Fruit fly (Drosophila melanogaster) whole organism, embryonic: ENCODE measurements around the gene Cpr65Az.

ENCODE experiments used
- Blimp-1 ChIP-seq: fragments of 200-800 bp; sonication (Bioruptor generic); optimal IDR thresholded peaks from 3 replicates; lab custom pipeline; 2018; ENCODE audit warnings: missing biosample characterization, missing genetic modification characterization, mild to moderate bottlenecking, moderate library complexity, missing genetic modification reagents
- CG10147 ChIP-seq: fragments of 200-800 bp; sonication (Bioruptor generic); optimal IDR thresholded peaks from 2 replicates; lab custom pipeline; 2019; ENCODE audit warnings: missing biosample characterization, mild to moderate bottlenecking, missing genetic modification characterization, moderate library complexity
- CG11695 ChIP-seq: fragments of 200-800 bp; sonication (Bioruptor generic); IDR thresholded peaks from 3 replicates; pipeline ENCODE4 v1.3.6; 2022; ENCODE audit warnings: missing biosample characterization, missing genetic modification characterization
- CG12659 ChIP-seq: fragments of 200-800 bp; sonication (Bioruptor generic); optimal IDR thresholded peaks from 3 replicates; lab custom pipeline; 2017; ENCODE audit warnings: mild to moderate bottlenecking, missing biosample characterization, missing genetic modification reagents, missing genetic modification characterization
- CG13894 ChIP-seq: fragments of 200-800 bp; sonication (Bioruptor generic); optimal IDR thresholded peaks from 3 replicates; lab custom pipeline; 2018; ENCODE audit warnings: missing biosample characterization, mild to moderate bottlenecking, missing genetic modification characterization, moderate library complexity
- CG14441 ChIP-seq: fragments of 200-800 bp; sonication (Bioruptor generic); IDR thresholded peaks from 2 replicates; pipeline ENCODE4 v1.3.6; 2022; ENCODE audit warnings: missing biosample characterization, missing genetic modification characterization
- CG18262 ChIP-seq: fragments of 200-800 bp; optimal IDR thresholded peaks from 3 replicates; lab custom pipeline; 2019; ENCODE audit warnings: missing biosample characterization, mild to moderate bottlenecking, missing genetic modification characterization, moderate library complexity
- CG2678 ChIP-seq: fragments of 200-800 bp; sonication (Bioruptor generic); optimal IDR thresholded peaks from 3 replicates; lab custom pipeline; 2019; ENCODE audit warnings: missing biosample characterization, mild to moderate bottlenecking, missing genetic modification characterization, moderate library complexity
- CG2875 ChIP-seq: fragments of 200-800 bp; sonication (Bioruptor generic); optimal IDR thresholded peaks from 2 replicates; lab custom pipeline; 2017; ENCODE audit warnings: missing biosample characterization, mild to moderate bottlenecking, missing genetic modification characterization, missing genetic modification reagents
- CG3281 ChIP-seq: fragments of 200-800 bp; sonication (Bioruptor generic); optimal IDR thresholded peaks from 3 replicates; lab custom pipeline; 2017; ENCODE audit warnings: missing biosample characterization, mild to moderate bottlenecking, missing genetic modification characterization
- CG6272 ChIP-seq: fragments of 200-800 bp; sonication (Bioruptor generic); IDR thresholded peaks from 2 replicates; pipeline ENCODE4 v1.3.6; 2022; ENCODE audit warnings: missing biosample characterization, missing genetic modification characterization
- CG7556 ChIP-seq: fragments of 200-800 bp; sonication (Bioruptor generic); optimal IDR thresholded peaks from 2 replicates; lab custom pipeline; 2017; ENCODE audit warnings: missing biosample characterization, mild to moderate bottlenecking, missing genetic modification characterization
- CG7839 ChIP-seq: fragments of 200-800 bp; sonication (Bioruptor generic); optimal IDR thresholded peaks from 3 replicates; lab custom pipeline; 2018; ENCODE audit warnings: missing biosample characterization, mild to moderate bottlenecking, missing genetic modification characterization, moderate library complexity
- CG8290 ChIP-seq, 3 experiments: fragments of 200-800 bp; sonication (Bioruptor generic); optimal IDR thresholded peaks; 2 replicates each; lab custom pipeline; 2016 to 2019; ENCODE audit warnings: missing biosample characterization in 3 of 3, missing genetic modification characterization in 3 of 3, mild to moderate bottlenecking in 2 of 3, moderate library complexity in 1 of 3
- CG9932 ChIP-seq: fragments of 200-800 bp; sonication (Bioruptor generic); IDR thresholded peaks from 2 replicates; pipeline ENCODE4 v1.3.6; 2022; ENCODE audit warnings: missing biosample characterization, missing genetic modification characterization
- Doc3 ChIP-seq: fragments of 200-800 bp; sonication (Bioruptor generic); IDR thresholded peaks from 3 replicates; pipeline ENCODE4 v1.3.6; 2022; ENCODE audit warnings: missing biosample characterization, missing genetic modification characterization; ENCODE audit not compliant: partially characterized antibody
- Ets65A ChIP-seq: fragments of 200-800 bp; sonication (Bioruptor generic); peaks from one replicate; lab custom pipeline; 2016; ENCODE audit warnings: missing biosample characterization, missing genetic modification characterization
- Gug ChIP-seq: fragments of 200-800 bp; sonication (Bioruptor generic); IDR thresholded peaks from 4 replicates; pipeline ENCODE4 v1.3.6; 2022; ENCODE audit warnings: missing biosample characterization, missing genetic modification characterization
- Hmr ChIP-seq: fragments of 200-800 bp; sonication (Bioruptor generic); optimal IDR thresholded peaks from 3 replicates; lab custom pipeline; 2017; ENCODE audit warnings: mild to moderate bottlenecking, missing biosample characterization, missing genetic modification reagents, missing genetic modification characterization
- Hr51 ChIP-seq, 2 experiments: fragments of 200-800 bp; sonication (Bioruptor generic); optimal IDR thresholded peaks; 2 replicates in 1 of 2; 3 replicates in 1 of 2; lab custom pipeline; 2016 to 2018; ENCODE audit warnings: missing biosample characterization in 2 of 2, missing genetic modification characterization in 2 of 2, mild to moderate bottlenecking in 1 of 2, moderate library complexity in 1 of 2
- Max ChIP-seq: fragments of 200-800 bp; sonication (Bioruptor generic); optimal IDR thresholded peaks from 2 replicates; lab custom pipeline; 2016; ENCODE audit warnings: missing biosample characterization, mild to moderate bottlenecking, missing genetic modification characterization
- Pdp1 ChIP-seq, 2 experiments: fragments of 200-800 bp; sonication (Bioruptor generic); optimal IDR thresholded peaks; 3 replicates each; lab custom pipeline; 2016; ENCODE audit warnings: missing biosample characterization in 2 of 2, missing genetic modification characterization in 2 of 2, mild to moderate bottlenecking in 1 of 2, moderate library complexity in 1 of 2
- Ptx1 ChIP-seq: fragments of 200-800 bp; sonication (Bioruptor generic); IDR thresholded peaks from 2 replicates; pipeline ENCODE4 v1.3.6; 2022; ENCODE audit warnings: missing biosample characterization, missing genetic modification characterization
- abd-A ChIP-seq: fragments of 200-800 bp; sonication (Bioruptor generic); optimal IDR thresholded peaks from 3 replicates; lab custom pipeline; 2019; ENCODE audit warnings: missing biosample characterization, mild to moderate bottlenecking, missing genetic modification characterization, moderate library complexity
- ato ChIP-seq: fragments of 200-800 bp; sonication (Bioruptor generic); IDR thresholded peaks from 2 replicates; pipeline ENCODE4 v1.3.6; 2022; ENCODE audit warnings: missing biosample characterization, missing genetic modification characterization; ENCODE audit not compliant: partially characterized antibody
- cato ChIP-seq: fragments of 200-800 bp; sonication (Bioruptor generic); optimal IDR thresholded peaks from 2 replicates; lab custom pipeline; 2016; ENCODE audit warnings: missing biosample characterization, missing genetic modification characterization, borderline replicate concordance
- chinmo ChIP-seq: fragments of 200-800 bp; sonication (Bioruptor generic); IDR thresholded peaks from 4 replicates; pipeline ENCODE4 v1.3.6; 2022; ENCODE audit warnings: missing biosample characterization, missing genetic modification characterization; ENCODE audit not compliant: partially characterized antibody
- dimm ChIP-seq: fragments of 200-800 bp; sonication (Bioruptor generic); IDR thresholded peaks from 2 replicates; pipeline ENCODE4 v1.3.6; 2022; ENCODE audit warnings: missing biosample characterization, missing genetic modification characterization
- dysf ChIP-seq: fragments of 200-800 bp; sonication (Bioruptor generic); IDR thresholded peaks from 3 replicates; pipeline ENCODE4 v1.3.6; 2022; ENCODE audit warnings: missing biosample characterization, missing genetic modification characterization
- fd96Cb ChIP-seq: fragments of 200-800 bp; sonication (Bioruptor generic); optimal IDR thresholded peaks from 2 replicates; lab custom pipeline; 2018; ENCODE audit warnings: missing biosample characterization, mild to moderate bottlenecking, missing genetic modification characterization, moderate library complexity
- ftz-f1 ChIP-seq: fragments of 200-800 bp; sonication (Bioruptor generic); optimal IDR thresholded peaks from 2 replicates; lab custom pipeline; 2016; ENCODE audit warnings: missing biosample characterization, missing genetic modification characterization
- gem ChIP-seq: fragments of 200-800 bp; sonication (Bioruptor generic); optimal IDR thresholded peaks from 2 replicates; lab custom pipeline; 2019; ENCODE audit warnings: missing biosample characterization, mild to moderate bottlenecking, missing genetic modification characterization, moderate library complexity
- gt ChIP-seq: fragments of 200-800 bp; sonication (Bioruptor generic); IDR thresholded peaks from 2 replicates; pipeline ENCODE4 v1.3.6; 2022; ENCODE audit warnings: missing biosample characterization, missing genetic modification characterization
- h ChIP-seq: fragments of >200 bp; optimal IDR thresholded peaks from 2 replicates; lab custom pipeline; 2017
- ind ChIP-seq: fragments of 200-800 bp; sonication (Bioruptor generic); optimal IDR thresholded peaks from 3 replicates; lab custom pipeline; 2016; ENCODE audit warnings: missing biosample characterization, missing genetic modification characterization
- lov ChIP-seq, 2 experiments: fragments of 200-800 bp in 1 of 2; fragments of >200 bp in 1 of 2; sonication (Bioruptor generic) in 1 of 2; IDR thresholded peaks in 1 of 2; optimal IDR thresholded peaks in 1 of 2; 2 replicates in 1 of 2; 3 replicates in 1 of 2; pipeline versions ENCODE4 v1.3.6 to Lab custom; 2017 to 2022; ENCODE audit warnings: missing biosample characterization in 1 of 2, missing genetic modification characterization in 1 of 2
- pnt ChIP-seq: fragments of 200-800 bp; sonication (Bioruptor generic); optimal IDR thresholded peaks from 3 replicates; lab custom pipeline; 2016; ENCODE audit warnings: missing biosample characterization, missing genetic modification characterization
- prd ChIP-seq, 3 experiments: fragments of >200 bp in 2 of 3; fragments of 200-800 bp in 1 of 3; sonication (Bioruptor generic) in 1 of 3; optimal IDR thresholded peaks in 2 of 3; IDR thresholded peaks in 1 of 3; 2 replicates in 2 of 3; 3 replicates in 1 of 3; pipeline versions ENCODE4 v1.3.6 to Lab custom; 2017 to 2022; ENCODE audit warnings: missing biosample characterization in 1 of 3, missing genetic modification characterization in 1 of 3
- pros ChIP-seq: fragments of 200-800 bp; sonication (Bioruptor generic); optimal IDR thresholded peaks from 3 replicates; lab custom pipeline; 2019; ENCODE audit warnings: missing biosample characterization, mild to moderate bottlenecking, missing genetic modification characterization, moderate library complexity
- row ChIP-seq: fragments of 200-800 bp; sonication (Bioruptor generic); IDR thresholded peaks from 3 replicates; pipeline ENCODE4 v1.3.6; 2022; ENCODE audit warnings: missing biosample characterization, missing genetic modification characterization
- schlank ChIP-seq: fragments of 200-800 bp; sonication (Bioruptor generic); optimal IDR thresholded peaks from 2 replicates; lab custom pipeline; 2018; ENCODE audit warnings: missing biosample characterization, mild to moderate bottlenecking, missing genetic modification characterization
- sd ChIP-seq: fragments of 200-800 bp; sonication (Bioruptor generic); optimal IDR thresholded peaks from 3 replicates; lab custom pipeline; 2018; ENCODE audit warnings: missing biosample characterization, mild to moderate bottlenecking, missing genetic modification characterization, moderate library complexity
- tgo ChIP-seq: fragments of 200-800 bp; sonication (Bioruptor generic); IDR thresholded peaks from 3 replicates; pipeline ENCODE4 v1.3.6; 2022; ENCODE audit warnings: missing biosample characterization, missing genetic modification characterization
- unpg ChIP-seq: fragments of 200-800 bp; sonication (Bioruptor generic); optimal IDR thresholded peaks from 3 replicates; lab custom pipeline; 2018; ENCODE audit warnings: missing biosample characterization, mild to moderate bottlenecking, missing genetic modification characterization, moderate library complexity
- usp ChIP-seq: fragments of >200 bp; optimal IDR thresholded peaks from 2 replicates; lab custom pipeline; 2017; ENCODE audit warnings: missing biosample characterization, missing genetic modification characterization
- vvl ChIP-seq: fragments of 200-800 bp; sonication (Bioruptor generic); IDR thresholded peaks from 2 replicates; pipeline ENCODE4 v1.3.6; 2022; ENCODE audit warnings: missing biosample characterization, missing genetic modification characterization
- wdn ChIP-seq: fragments of 200-800 bp; sonication (Bioruptor generic); IDR thresholded peaks from 2 replicates; pipeline ENCODE4 v1.3.6; 2022; ENCODE audit warnings: missing biosample characterization, missing genetic modification characterization

The Cpr65Az gene

DNA sequence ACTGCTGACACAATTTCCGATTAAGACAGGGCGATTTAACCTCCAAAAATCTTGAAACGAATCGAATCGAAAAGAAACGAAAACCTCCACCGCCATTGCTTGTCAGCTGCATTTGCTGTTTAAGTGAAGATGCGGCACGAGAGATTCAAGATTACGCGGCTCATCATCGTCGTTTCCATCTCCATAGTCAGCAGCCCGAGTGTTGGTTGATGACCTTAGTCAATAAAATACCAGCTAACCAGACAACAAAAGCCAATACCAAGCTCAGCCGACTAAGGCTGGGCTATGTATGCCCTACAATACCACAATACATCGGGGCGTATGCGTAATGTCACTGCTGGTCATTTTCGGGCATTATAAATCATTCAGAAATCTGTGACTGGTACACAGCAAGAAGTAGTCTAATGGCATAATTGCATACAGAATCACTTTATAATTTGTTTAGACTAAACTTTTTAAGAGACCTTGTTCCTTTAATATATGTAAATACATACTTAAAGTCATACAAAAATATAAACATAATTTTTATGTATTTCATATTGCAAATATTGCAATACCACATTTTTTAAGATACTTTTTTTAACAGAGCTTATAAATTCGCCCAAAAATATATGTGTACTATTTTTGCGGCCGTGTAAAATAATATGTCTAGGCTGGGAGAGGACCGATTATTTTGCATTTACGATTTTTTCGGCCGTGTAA, 19.7 kb upstream of the Cpr65Az start (continued):
- peak; percentile 33 for TF ChIP-seq CG7839 (tag; lab: Kevin White, UChicago)
- no peak for TF ChIP-seq Max (GFP tag; lab: Kevin White, UChicago)
- no peak for TF ChIP-seq schlank (tag; lab: Kevin White, UChicago)
- no peak for TF ChIP-seq CG6272 (GFP tag; lab: Robert Waterston, UW)
- TF ChIP-seq wdn: no peak
- peak; percentile 21 for TF ChIP-seq CG2678 (tag; lab: Kevin White, UChicago)
- peak; percentile 0 for TF ChIP-seq unpg (GFP tag; lab: Kevin White, UChicago)
- TF ChIP-seq Ptx1: peak; percentile 26; the same call in 1 of the 2 replicates
- peak; percentile 19 for TF ChIP-seq pros
- peak; percentile 45; the same call in 1 of the 3 replicates for TF ChIP-seq dysf (GFP tag; lab: Robert Waterston, UW)
- TF ChIP-seq sd (tag; lab: Kevin White, UChicago): peak; percentile 12
- no peak for TF ChIP-seq usp (GFP tag; lab: Kevin White, UChicago)
- no peak for TF ChIP-seq prd (optimal IDR thresholded peaks at IDR 0.05; lab: Kevin White, UChicago)
- TF ChIP-seq prd (GFP tag; IDR thresholded peaks at IDR 0.05; lab: Robert Waterston, UW): no peak
- 0 out of 3 replicates have a peak, but pooled peaks have one; percentile 17 for TF ChIP-seq CG11695 (GFP tag; lab: Robert Waterston, UW)
- no peak for TF ChIP-seq dimm (GFP tag; lab: Robert Waterston, UW)
- no peak for TF ChIP-seq lov (optimal IDR thresholded peaks at IDR 0.05; lab: Kevin White, UChicago)
- TF ChIP-seq lov (GFP tag; IDR thresholded peaks at IDR 0.05; lab: Robert Waterston, UW): no peak
- peak; percentile 10 for TF ChIP-seq CG7556 (GFP tag; lab: Kevin White, UChicago)
- peak; percentile 24; the same call in 1 of the 2 replicates for TF ChIP-seq CG14441 (GFP tag; lab: Robert Waterston, UW)
- no peak for TF ChIP-seq Doc3 (GFP tag; lab: Robert Waterston, UW)
- no peak for TF ChIP-seq CG18262
- no peak for TF ChIP-seq ftz-f1 (GFP tag; lab: Kevin White, UChicago)
- TF ChIP-seq CG12659 (GFP tag; lab: Kevin White, UChicago): peak; percentile 4
- peak; percentile 14; the same call in 1 of the 3 replicates for TF ChIP-seq tgo (GFP tag; lab: Robert Waterston, UW)
- no peak for TF ChIP-seq gt (GFP tag; lab: Robert Waterston, UW)
- TF ChIP-seq h (lab: Kevin White, UChicago): no peak
- no peak for TF ChIP-seq CG2875
- no peak for TF ChIP-seq fd96Cb
- peak; percentile 82; the same call in 2 of the 4 replicates for TF ChIP-seq chinmo (GFP tag; lab: Robert Waterston, UW)
- TF ChIP-seq Gug (GFP tag; lab: Robert Waterston, UW): no peak
- 0 out of 3 replicates have a peak, but pooled peaks have one; percentile 22 for TF ChIP-seq row (GFP tag; lab: Robert Waterston, UW)
- peak in 1 of 2 experiments; percentile 47 for TF ChIP-seq Hr51 (GFP tag; optimal IDR thresholded peaks at IDR 0.05; lab: Kevin White, UChicago)
- no peak for TF ChIP-seq CG8290 (GFP tag; optimal IDR thresholded peaks at IDR 0.05; lab: Kevin White, UChicago)
- peak in 1 of 2 experiments; percentile 35 for TF ChIP-seq CG8290 (tag; optimal IDR thresholded peaks at IDR 0.05; lab: Kevin White, UChicago)
- TF ChIP-seq gem (tag; lab: Kevin White, UChicago): peak; percentile 52
- peak; percentile 39; the same call in 1 of the 2 replicates for TF ChIP-seq CG9932 (GFP tag; lab: Robert Waterston, UW)
- peak; percentile 7 for TF ChIP-seq Ets65A (GFP tag; lab: Kevin White, UChicago)

- TF ChIP-seq Blimp-1 (peak; percentile 17), abd-A (peak; percentile 81), ind (GFP tag; lab: Kevin White, UChicago) (no peak), Max (GFP tag; lab: Kevin White, UChicago) (no peak), pnt (GFP tag; lab: Kevin White, UChicago) (no peak), CG13894 (peak; percentile 78), vvl (peak; percentile 70; the same call in 1 of the 2 replicates), cato (GFP tag; lab: Kevin White, UChicago) (no peak), sd (tag; lab: Kevin White, UChicago) (peak; percentile 35), Pdp1 (GFP tag; optimal IDR thresholded peaks at IDR 0.05; lab: Kevin White, UChicago) (peak in 1 of 2 experiments; percentile 65), CG11695 (GFP tag; lab: Robert Waterston, UW) (no peak), Hmr (GFP tag; lab: Kevin White, UChicago) (no peak), CG3281 (no peak), CG10147 (GFP tag; lab: Kevin White, UChicago) (no peak), ato (GFP tag; lab: Robert Waterston, UW) (no peak)
Observed at dm6 chr3L:6141538-6141937, 19.1 kb upstream of the Cpr65Az start.
